Worm (Caenorhabditis elegans): ENCODE data around the gene AH10.2.

ce11 chrV:14127834-14128233 lies 28.7 kb upstream of the AH10.2 start:
- TF ChIP-seq tbx-9 (tag; optimal IDR thresholded peaks at IDR 0.05; ENCODE audit: borderline replicate concordance): no peak
- TF ChIP-seq unc-130 (GFP tag; optimal IDR thresholded peaks at IDR 0.05): no peak
- no peak for TF ChIP-seq let-526 (GFP tag; IDR thresholded peaks at IDR 0.05)
- TF ChIP-seq F49E8.2 (tag; optimal IDR thresholded peaks at IDR 0.05; ENCODE audit: insufficient read depth): no peak
- no peak for TF ChIP-seq snpc-1.3 (tag; optimal IDR thresholded peaks at IDR 0.05; ENCODE audit: insufficient read depth)
- no peak for TF ChIP-seq snpc-4 (GFP tag; optimal IDR thresholded peaks at IDR 0.05)
- TF ChIP-seq snpc-4 (tag; optimal IDR thresholded peaks at IDR 0.05): no peak
- no peak for TF ChIP-seq pha-4 (tag; optimal IDR thresholded peaks at IDR 0.05)
- TF ChIP-seq lin-35 (GFP tag; optimal IDR thresholded peaks at IDR 0.05): no peak
- no peak for TF ChIP-seq unc-62 (GFP tag; optimal IDR thresholded peaks at IDR 0.05)
